Worm (Caenorhabditis elegans) whole organism, L4 larva: ENCODE results near the gene osm-8.

ENCODE experiments used
- T20F7.1 ChIP-seq: fragments of 200-800 bp; sonication (Bioruptor generic); optimal IDR thresholded peaks from 2 replicates; lab custom pipeline; 2018; ENCODE audit warnings: mild to moderate bottlenecking, missing genetic modification characterization, missing compliant biosample characterization
- aly-2 ChIP-seq: sonication (generic microtip); optimal IDR thresholded peaks from 2 replicates; lab custom pipeline; 2018; ENCODE audit warnings: missing biosample characterization, missing genetic modification characterization
- jun-1 ChIP-seq: fragments of 150-350 bp; optimal IDR thresholded peaks from 2 replicates; lab custom pipeline; 2014; ENCODE audit warnings: missing biosample characterization, missing genetic modification reagents, missing genetic modification characterization
- lin-15B ChIP-seq: fragments of 150-350 bp; sonication (generic microtip); optimal IDR thresholded peaks from 3 replicates; lab custom pipeline; 2014; ENCODE audit warnings: missing biosample characterization, missing genetic modification characterization
- lin-29 ChIP-seq: fragments of 200-800 bp; sonication (Bioruptor generic); IDR thresholded peaks from 2 replicates; pipeline ENCODE4 v1.3.6; 2022; ENCODE audit warnings: missing genetic modification reagents, missing genetic modification characterization, missing compliant biosample characterization
- lin-39 ChIP-seq: fragments of 150-350 bp; optimal IDR thresholded peaks from 2 replicates; lab custom pipeline; 2014; ENCODE audit warnings: missing biosample characterization, missing genetic modification reagents, missing genetic modification characterization
- nhr-42 ChIP-seq: fragments of 200-800 bp; sonication (Bioruptor generic); IDR thresholded peaks from 2 replicates; pipeline ENCODE4 v1.3.6; 2022; ENCODE audit warnings: missing genetic modification characterization, missing compliant biosample characterization
- nhr-77 ChIP-seq: fragments of 150-350 bp; optimal IDR thresholded peaks from 2 replicates; lab custom pipeline; 2014; ENCODE audit warnings: missing biosample characterization, missing genetic modification characterization
- rbr-2 ChIP-seq: sonication (generic microtip); optimal IDR thresholded peaks from 2 replicates; lab custom pipeline; 2016; ENCODE audit warnings: missing genotype, missing genetic modification characterization, missing compliant biosample characterization
- skn-1 ChIP-seq: fragments of 150-350 bp; optimal IDR thresholded peaks from 2 replicates; lab custom pipeline; 2014; ENCODE audit warnings: missing biosample characterization, missing genetic modification characterization
- spr-3 ChIP-seq: fragments of 200-800 bp; sonication (Bioruptor generic); optimal IDR thresholded peaks from 2 replicates; lab custom pipeline; 2018; ENCODE audit warnings: mild to moderate bottlenecking, missing genetic modification characterization, missing compliant biosample characterization
- unc-130 ChIP-seq: sonication (generic microtip); optimal IDR thresholded peaks from 2 replicates; lab custom pipeline; 2016; ENCODE audit warnings: missing genetic modification reagents, missing genetic modification characterization, missing compliant biosample characterization
- vab-7 ChIP-seq: fragments of 200-800 bp; sonication (Bioruptor generic); IDR thresholded peaks from 2 replicates; pipeline ENCODE4 v1.3.6; 2022; ENCODE audit warnings: missing genetic modification reagents, missing genetic modification characterization, missing compliant biosample characterization

DNA sequence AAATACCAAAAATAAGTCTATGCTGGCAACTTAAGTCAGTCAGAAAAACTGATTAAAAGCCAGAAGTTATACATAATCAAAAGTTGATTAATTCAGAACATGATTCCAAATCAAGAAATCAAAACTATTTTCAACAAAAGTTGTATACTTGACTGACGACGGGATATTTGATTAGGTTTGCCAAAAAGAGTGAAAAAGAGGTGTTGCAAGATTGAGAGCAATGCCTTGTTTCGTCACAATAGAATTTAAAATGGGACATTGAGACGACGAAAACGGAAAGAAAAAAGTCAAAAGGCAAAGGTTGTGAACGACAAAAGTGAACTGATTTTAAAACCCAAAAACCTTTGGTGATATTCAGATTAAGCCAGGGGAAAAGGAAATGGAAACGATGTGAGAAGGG lies 46.3 kb downstream of the osm-8 start:
- TF ChIP-seq unc-130 (GFP tag; lab: Kevin White, UChicago) = no peak
- no peak for TF ChIP-seq T20F7.1 (GFP tag; lab: Kevin White, UChicago)
- no peak for TF ChIP-seq lin-15B (tag; lab: Kevin White, UChicago)
- TF ChIP-seq skn-1 = no peak
- TF ChIP-seq rbr-2 (tag; lab: Kevin White, UChicago) = no peak
- no peak for TF ChIP-seq nhr-77
- TF ChIP-seq nhr-42 (GFP tag; lab: Robert Waterston, UW) = no peak
- TF ChIP-seq vab-7 (GFP tag; lab: Robert Waterston, UW) = no peak
- TF ChIP-seq lin-29 (GFP tag; lab: Robert Waterston, UW) = no peak
- no peak for TF ChIP-seq spr-3 (GFP tag; lab: Kevin White, UChicago)
- TF ChIP-seq jun-1 = no peak
- TF ChIP-seq lin-39 = no peak
- no peak for TF ChIP-seq aly-2 (tag; lab: Kevin White, UChicago)
